Fruit fly (Drosophila melanogaster) whole organism, prepupa: ENCODE results near the gene Osi21.

ENCODE experiments used
- Blimp-1 ChIP-seq: fragments of 200-800 bp; sonication (Bioruptor generic); optimal IDR thresholded peaks from 3 replicates; lab custom pipeline; 2017; ENCODE audit warnings: missing biosample characterization, missing genetic modification characterization, mild to moderate bottlenecking, moderate library complexity, missing genetic modification reagents
- CG10669 ChIP-seq: fragments of 200-800 bp; sonication (Bioruptor generic); optimal IDR thresholded peaks from 3 replicates; lab custom pipeline; 2018; ENCODE audit warnings: missing biosample characterization, mild to moderate bottlenecking, missing genetic modification characterization, moderate library complexity
- CG11294 ChIP-seq: fragments of 200-800 bp; sonication (Bioruptor generic); IDR thresholded peaks from 2 replicates; pipeline ENCODE4 v1.3.6; 2022; ENCODE audit warnings: missing biosample characterization, missing genetic modification characterization
- CG11762 ChIP-seq: fragments of 200-800 bp; sonication (Bioruptor generic); optimal IDR thresholded peaks from 3 replicates; lab custom pipeline; 2016; ENCODE audit warnings: missing biosample characterization, missing genetic modification characterization; ENCODE audit not compliant: insufficient read depth
- CG11902 ChIP-seq: fragments of 200-800 bp; sonication (Bioruptor generic); optimal IDR thresholded peaks from 3 replicates; lab custom pipeline; 2016; ENCODE audit warnings: missing biosample characterization, missing genetic modification characterization
- CG15336 ChIP-seq: fragments of 200-800 bp; sonication (Bioruptor generic); IDR thresholded peaks from 2 replicates; pipeline ENCODE4 v1.3.6; 2022; ENCODE audit warnings: missing biosample characterization, missing genetic modification characterization
- CG16779 ChIP-seq: fragments of 200-800 bp; sonication (Bioruptor generic); optimal IDR thresholded peaks from 3 replicates; lab custom pipeline; 2017; ENCODE audit warnings: missing biosample characterization, mild to moderate bottlenecking, missing genetic modification characterization
- CG3032 ChIP-seq: fragments of 200-800 bp; optimal IDR thresholded peaks from 2 replicates; lab custom pipeline; 2019; ENCODE audit warnings: missing biosample characterization, mild to moderate bottlenecking, missing genetic modification characterization, moderate library complexity
- CG31627 ChIP-seq: fragments of 200-800 bp; sonication (Bioruptor generic); optimal IDR thresholded peaks from 3 replicates; lab custom pipeline; 2016; ENCODE audit warnings: missing biosample characterization, missing genetic modification characterization
- CG32006 ChIP-seq: fragments of 200-800 bp; sonication (Bioruptor generic); optimal IDR thresholded peaks from 3 replicates; lab custom pipeline; 2017; ENCODE audit warnings: missing biosample characterization, mild to moderate bottlenecking, missing genetic modification characterization
- CG34406 ChIP-seq: fragments of 200-800 bp; sonication (Bioruptor generic); optimal IDR thresholded peaks from 3 replicates; lab custom pipeline; 2016; ENCODE audit warnings: missing biosample characterization, missing genetic modification characterization
- CG3919 ChIP-seq: fragments of 200-800 bp; sonication (Bioruptor generic); optimal IDR thresholded peaks from 3 replicates; lab custom pipeline; 2016; ENCODE audit warnings: missing biosample characterization, missing genetic modification characterization
- CG6163 ChIP-seq: fragments of 200-800 bp; sonication (Bioruptor generic); IDR thresholded peaks from 3 replicates; pipeline ENCODE4 v1.3.6; 2022; ENCODE audit warnings: missing biosample characterization, missing genetic modification characterization
- CG6276 ChIP-seq: fragments of 200-800 bp; sonication (Bioruptor generic); optimal IDR thresholded peaks from 2 replicates; lab custom pipeline; 2017; ENCODE audit warnings: missing biosample characterization, mild to moderate bottlenecking, missing genetic modification characterization
- CG6792 ChIP-seq: fragments of 200-800 bp; sonication (Bioruptor generic); optimal IDR thresholded peaks from 3 replicates; lab custom pipeline; 2016; ENCODE audit warnings: missing biosample characterization, missing genetic modification characterization
- CG6808 ChIP-seq: fragments of 200-800 bp; sonication (Bioruptor generic); optimal IDR thresholded peaks from 3 replicates; lab custom pipeline; 2017; ENCODE audit warnings: missing biosample characterization, missing genetic modification characterization, mild to moderate bottlenecking, moderate library complexity, missing genetic modification reagents
- CG6854 ChIP-seq: fragments of 200-800 bp; sonication (Bioruptor generic); optimal IDR thresholded peaks from 2 replicates; lab custom pipeline; 2017; ENCODE audit warnings: missing biosample characterization, mild to moderate bottlenecking, missing genetic modification characterization
- CG7368 ChIP-seq: fragments of 200-800 bp; sonication (Bioruptor generic); optimal IDR thresholded peaks from 3 replicates; lab custom pipeline; 2016; ENCODE audit warnings: missing biosample characterization, missing genetic modification characterization
- CG8119 ChIP-seq: fragments of 200-800 bp; sonication (Bioruptor generic); IDR thresholded peaks from 3 replicates; pipeline ENCODE4 v1.3.6; 2022; ENCODE audit warnings: missing biosample characterization, missing genetic modification characterization
- CG8319 ChIP-seq: fragments of 200-800 bp; sonication (Bioruptor generic); optimal IDR thresholded peaks from 3 replicates; lab custom pipeline; 2016; ENCODE audit warnings: missing biosample characterization, missing genetic modification characterization
- CG8632 ChIP-seq: fragments of 200-800 bp; sonication (Bioruptor generic); optimal IDR thresholded peaks from 3 replicates; lab custom pipeline; 2016; ENCODE audit warnings: missing biosample characterization, missing genetic modification characterization
- CG9139 ChIP-seq: fragments of 200-800 bp; sonication (Bioruptor generic); optimal IDR thresholded peaks from 3 replicates; lab custom pipeline; 2017; ENCODE audit warnings: missing biosample characterization, mild to moderate bottlenecking, missing genetic modification characterization
- Eip75B ChIP-seq: fragments of 200-800 bp; sonication (Bioruptor generic); optimal IDR thresholded peaks from 3 replicates; lab custom pipeline; 2016; ENCODE audit warnings: missing biosample characterization, missing genetic modification characterization
- Eip78C ChIP-seq: fragments of 200-800 bp; sonication (Bioruptor generic); peaks from one replicate; lab custom pipeline; 2016; ENCODE audit warnings: missing biosample characterization, missing genetic modification characterization
- Ets21C ChIP-seq: fragments of 200-800 bp; sonication (Bioruptor generic); optimal IDR thresholded peaks from 3 replicates; lab custom pipeline; 2016; ENCODE audit warnings: missing biosample characterization, missing genetic modification characterization
- Ets96B ChIP-seq: fragments of 200-800 bp; optimal IDR thresholded peaks from 2 replicates; lab custom pipeline; 2019; ENCODE audit warnings: missing biosample characterization, mild to moderate bottlenecking, missing genetic modification characterization, moderate library complexity
- Hr38 ChIP-seq: sonication (Bioruptor generic); optimal IDR thresholded peaks from 2 replicates; lab custom pipeline; 2016; ENCODE audit warnings: missing biosample characterization, missing genetic modification characterization
- Hr39 ChIP-seq: fragments of 200-800 bp; sonication (Bioruptor generic); optimal IDR thresholded peaks from 2 replicates; lab custom pipeline; 2016; ENCODE audit warnings: missing biosample characterization, missing genetic modification characterization
- Hr4 ChIP-seq: fragments of 200-800 bp; sonication (Bioruptor generic); optimal IDR thresholded peaks from 3 replicates; lab custom pipeline; 2016; ENCODE audit warnings: missing biosample characterization, missing genetic modification characterization
- Lpt ChIP-seq: fragments of 200-800 bp; sonication (Bioruptor generic); optimal IDR thresholded peaks from 3 replicates; lab custom pipeline; 2016; ENCODE audit warnings: missing biosample characterization, missing genetic modification characterization
- OdsH ChIP-seq: fragments of 200-800 bp; sonication (Bioruptor generic); optimal IDR thresholded peaks from 3 replicates; lab custom pipeline; 2016; ENCODE audit warnings: missing biosample characterization, missing genetic modification characterization
- Sox102F ChIP-seq: fragments of 200-800 bp; sonication (Bioruptor generic); optimal IDR thresholded peaks from 2 replicates; lab custom pipeline; 2016; ENCODE audit warnings: missing biosample characterization, mild to moderate bottlenecking, missing genetic modification characterization
- Sox14 ChIP-seq: fragments of 200-800 bp; sonication (Bioruptor generic); optimal IDR thresholded peaks from 3 replicates; lab custom pipeline; 2016; ENCODE audit warnings: missing biosample characterization, missing genetic modification characterization
- Sox15 ChIP-seq: fragments of 200-800 bp; sonication (Bioruptor generic); optimal IDR thresholded peaks from 3 replicates; lab custom pipeline; 2016; ENCODE audit warnings: missing biosample characterization, missing genetic modification characterization
- achi ChIP-seq: fragments of 200-800 bp; sonication (Bioruptor generic); optimal IDR thresholded peaks from 3 replicates; lab custom pipeline; 2016; ENCODE audit warnings: missing biosample characterization, missing genetic modification characterization
- acj6 ChIP-seq: fragments of 200-800 bp; sonication (Bioruptor generic); optimal IDR thresholded peaks from 3 replicates; lab custom pipeline; 2016; ENCODE audit warnings: missing biosample characterization, missing genetic modification characterization
- cyc ChIP-seq: fragments of 200-800 bp; sonication (Bioruptor generic); optimal IDR thresholded peaks from 3 replicates; lab custom pipeline; 2016; ENCODE audit warnings: missing biosample characterization, missing genetic modification characterization
- dac ChIP-seq: fragments of 200-800 bp; sonication (Bioruptor generic); optimal IDR thresholded peaks from 2 replicates; lab custom pipeline; 2017; ENCODE audit warnings: missing biosample characterization, mild to moderate bottlenecking, missing genetic modification characterization
- dsx ChIP-seq: fragments of 200-800 bp; optimal IDR thresholded peaks from 3 replicates; lab custom pipeline; 2019; ENCODE audit warnings: missing biosample characterization, mild to moderate bottlenecking, missing genetic modification characterization, moderate library complexity; ENCODE audit not compliant: poor library complexity, severe bottlenecking
- fd59A ChIP-seq: fragments of 200-800 bp; sonication (Bioruptor generic); optimal IDR thresholded peaks from 2 replicates; lab custom pipeline; 2017; ENCODE audit warnings: missing biosample characterization, mild to moderate bottlenecking, missing genetic modification characterization, missing genetic modification reagents
- lz ChIP-seq: fragments of 200-800 bp; sonication (Bioruptor generic); optimal IDR thresholded peaks from 3 replicates; lab custom pipeline; 2016; ENCODE audit warnings: missing biosample characterization, missing genetic modification characterization
- net ChIP-seq: fragments of 200-800 bp; sonication (Bioruptor generic); optimal IDR thresholded peaks from 3 replicates; lab custom pipeline; 2016; ENCODE audit warnings: missing biosample characterization, missing genetic modification characterization
- pdm3 ChIP-seq: fragments of 200-800 bp; sonication (Bioruptor generic); optimal IDR thresholded peaks from 3 replicates; lab custom pipeline; 2016; ENCODE audit warnings: missing biosample characterization, missing genetic modification characterization
- salr ChIP-seq, 2 experiments: fragments of 200-800 bp; sonication (Bioruptor generic); optimal IDR thresholded peaks; 3 replicates each; lab custom pipeline; 2016 to 2018; ENCODE audit warnings: missing biosample characterization in 2 of 2, missing genetic modification characterization in 2 of 2, mild to moderate bottlenecking in 1 of 2
- spab ChIP-seq: fragments of 200-800 bp; sonication (Bioruptor generic); optimal IDR thresholded peaks from 2 replicates; lab custom pipeline; 2017; ENCODE audit warnings: missing biosample characterization, mild to moderate bottlenecking, missing genetic modification characterization, missing genetic modification reagents
- ss ChIP-seq, 2 experiments: fragments of 200-800 bp; sonication (Bioruptor generic); optimal IDR thresholded peaks; 2 replicates in 1 of 2; 3 replicates in 1 of 2; lab custom pipeline; 2017 to 2018; ENCODE audit warnings: mild to moderate bottlenecking in 2 of 2, missing biosample characterization in 2 of 2, missing genetic modification characterization in 2 of 2, moderate library complexity in 1 of 2
- svp ChIP-seq: fragments of 200-800 bp; sonication (Bioruptor generic); peaks from one replicate; lab custom pipeline; 2016; ENCODE audit warnings: missing biosample characterization, missing genetic modification characterization
- topi ChIP-seq: fragments of 200-800 bp; sonication (Bioruptor generic); optimal IDR thresholded peaks from 3 replicates; lab custom pipeline; 2016; ENCODE audit warnings: missing biosample characterization, missing genetic modification characterization
- vri ChIP-seq: fragments of 200-800 bp; sonication (Bioruptor generic); optimal IDR thresholded peaks from 3 replicates; lab custom pipeline; 2016; ENCODE audit warnings: missing biosample characterization, mild to moderate bottlenecking, missing genetic modification characterization

Osi21 gene

DNA sequence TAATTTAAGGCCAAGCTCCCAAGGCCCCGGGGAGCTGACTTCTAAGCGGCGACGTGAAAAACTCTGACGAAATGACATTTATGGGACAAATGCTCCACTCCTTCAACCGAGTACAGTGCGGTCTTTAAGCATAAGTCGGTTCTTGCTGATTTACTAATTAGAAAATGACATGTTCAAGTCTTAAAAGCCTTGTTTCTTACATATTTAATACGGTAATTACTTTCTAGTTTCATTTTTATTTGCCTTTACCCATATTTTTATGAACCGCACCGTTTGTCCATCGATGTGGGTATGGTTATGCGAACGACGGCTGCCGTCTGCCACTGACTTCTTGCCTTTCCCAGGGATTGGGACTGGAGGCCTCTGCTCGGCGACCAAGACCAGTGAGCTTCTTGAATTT is 42.9 kb upstream of the Osi21 start (continued):
- TF ChIP-seq dac (no peak), Eip78C (GFP tag; lab: Kevin White, UChicago) (peak; percentile 77), Ets21C (GFP tag; lab: Kevin White, UChicago) (peak; percentile 40), CG6808 (GFP tag; lab: Kevin White, UChicago) (no peak), Blimp-1 (GFP tag; lab: Kevin White, UChicago) (peak; percentile 7), CG11762 (GFP tag; lab: Kevin White, UChicago) (no peak), pdm3 (peak; percentile 36)

DNA sequence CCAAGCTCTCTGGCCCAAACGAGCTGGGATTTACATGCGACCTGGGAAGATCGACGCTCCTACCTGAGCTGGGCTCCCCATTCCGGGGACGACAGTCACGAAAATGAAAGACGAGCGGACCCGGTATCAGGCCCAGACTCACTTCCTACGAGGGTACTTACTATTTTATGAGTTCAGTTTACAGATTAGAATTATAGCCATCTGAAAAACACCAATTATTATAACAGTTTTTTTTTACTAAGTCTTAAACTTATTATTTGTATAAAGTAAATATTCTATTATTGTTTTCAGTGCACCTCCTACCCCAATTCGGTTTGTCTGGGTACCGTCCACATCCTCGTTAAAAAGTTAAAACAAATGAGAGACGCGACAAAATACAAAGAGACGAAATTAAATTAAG is 40.9 kb upstream of the Osi21 start:
- TF ChIP-seq spab (GFP tag; lab: Kevin White, UChicago) (peak; percentile 35), CG34406 (GFP tag; lab: Kevin White, UChicago) (peak; percentile 15), OdsH (GFP tag; lab: Kevin White, UChicago) (peak; percentile 15), achi (GFP tag; lab: Kevin White, UChicago) (peak; percentile 52), CG8319 (GFP tag; lab: Kevin White, UChicago) (peak; percentile 19), Eip75B (GFP tag; lab: Kevin White, UChicago) (peak; percentile 53), net (no peak), pdm3 (no peak), Hr39 (GFP tag; lab: Kevin White, UChicago) (no peak), CG11762 (GFP tag; lab: Kevin White, UChicago) (no peak), CG6854 (no peak), cyc (GFP tag; lab: Kevin White, UChicago) (peak; percentile 69), svp (GFP tag; lab: Kevin White, UChicago) (peak; percentile 85), dac (no peak), Hr4 (GFP tag; lab: Kevin White, UChicago) (no peak), CG6792 (peak; percentile 41), CG32006 (GFP tag; lab: Kevin White, UChicago) (no peak), lz (peak; percentile 39), CG11902 (GFP tag; lab: Kevin White, UChicago) (peak; percentile 69), CG8632 (GFP tag; lab: Kevin White, UChicago) (no peak), Sox14 (GFP tag; lab: Kevin White, UChicago) (no peak), CG16779 (tag; lab: Kevin White, UChicago) (no peak), Ets96B (tag; lab: Kevin White, UChicago) (peak; percentile 46), CG11294 (GFP tag; lab: Robert Waterston, UW) (no peak), CG7368 (GFP tag; lab: Kevin White, UChicago) (peak; percentile 16), Blimp-1 (GFP tag; lab: Kevin White, UChicago) (no peak), CG6163 (GFP tag; lab: Robert Waterston, UW) (peak; percentile 83), Ets21C (GFP tag; lab: Kevin White, UChicago) (no peak), Sox102F (no peak), fd59A (GFP tag; lab: Kevin White, UChicago) (no peak), CG3032 (tag; lab: Kevin White, UChicago) (peak; percentile 41), Hr38 (GFP tag; lab: Kevin White, UChicago) (no peak), Sox15 (peak; percentile 11), ss (GFP tag; optimal IDR thresholded peaks at IDR 0.05; lab: Kevin White, UChicago) (peak in 1 of 2 experiments; percentile 39), acj6 (GFP tag; lab: Kevin White, UChicago) (peak; percentile 16), CG15336 (no peak), CG10669 (GFP tag; lab: Kevin White, UChicago) (peak; percentile 34), topi (peak; percentile 60), Eip78C (GFP tag; lab: Kevin White, UChicago) (peak; percentile 84), salr (GFP tag; optimal IDR thresholded peaks at IDR 0.05; lab: Kevin White, UChicago) (no peak), vri (GFP tag; lab: Kevin White, UChicago) (no peak), CG3919 (peak; percentile 58), CG31627 (GFP tag; lab: Kevin White, UChicago) (no peak), CG6808 (GFP tag; lab: Kevin White, UChicago) (peak; percentile 25), Lpt (GFP tag; lab: Kevin White, UChicago) (no peak), CG6276 (no peak), CG9139 (no peak), CG8119 (GFP tag; lab: Robert Waterston, UW) (no peak), dsx (GFP tag; lab: Kevin White, UChicago) (peak; percentile 28)
